Worm (Caenorhabditis elegans): ENCODE data around the gene F26D2.15.

The F26D2.15 gene

ce11 chrV:16483681-16484080 is 46.0 kb downstream of the F26D2.15 start, which contains the start of gene srh-139:
Gene srh-139, plus strand, starts transcription at chrV:16483981.
- no peak for TF ChIP-seq hmg-11 (tag; optimal IDR thresholded peaks at IDR 0.05)
- no peak for TF ChIP-seq nhr-67 (tag; optimal IDR thresholded peaks at IDR 0.05)
- TF ChIP-seq jun-1 (tag; optimal IDR thresholded peaks at IDR 0.05) = no peak

ce11 chrV:16487474-16487873 is 49.8 kb downstream of the F26D2.15 start, which contains the start of gene Y32B12A.5:
Gene Y32B12A.5, minus strand, starts transcription at chrV:16487574.
- no peak for TF ChIP-seq hmg-11 (tag; optimal IDR thresholded peaks at IDR 0.05)
- TF ChIP-seq elt-2 (tag; optimal IDR thresholded peaks at IDR 0.05) = peak; percentile 10

ce11 chrV:16488172-16488571 is 50.5 kb downstream of the F26D2.15 start, which contains the start of gene sqst-4:
Gene sqst-4, plus strand, starts transcription at chrV:16488472.
- TF ChIP-seq nhr-28 (tag; optimal IDR thresholded peaks at IDR 0.05) (no peak), hmg-11 (tag; optimal IDR thresholded peaks at IDR 0.05) (no peak), fos-1 (tag; optimal IDR thresholded peaks at IDR 0.05) (no peak)

Measured in whole organism, L3 larva.